Fruit fly (Drosophila melanogaster) whole organism, adult: Measurements from ENCODE around the gene CG33777.

Source experiments
- CG33017 ChIP-seq: fragments of 200-800 bp; sonication (Bioruptor generic); optimal IDR thresholded peaks from 2 replicates; lab custom pipeline; 2018; ENCODE audit warnings: missing biosample characterization, mild to moderate bottlenecking, missing genetic modification characterization, moderate library complexity
- CG7101 ChIP-seq: fragments of 200-800 bp; sonication (Bioruptor generic); optimal IDR thresholded peaks from 2 replicates; lab custom pipeline; 2018; ENCODE audit warnings: missing biosample characterization, mild to moderate bottlenecking, missing genetic modification characterization, moderate library complexity

- TF ChIP-seq CG33017 = no peak
- no peak for TF ChIP-seq CG7101
Observed at dm6 chr3L:4550153-4550802, 4.8 kb downstream of the CG33777 start.
